Worm (Caenorhabditis elegans) whole organism, L2 larva: ENCODE measurements around the gene mec-1.

Source experiments
- F13H6.1 ChIP-seq: sonication (generic microtip); optimal IDR thresholded peaks from 2 replicates; lab custom pipeline; 2016; ENCODE audit warnings: missing genetic modification characterization, missing compliant biosample characterization
- R02D3.7 ChIP-seq: fragments of 150-350 bp; optimal IDR thresholded peaks from 2 replicates; lab custom pipeline; 2014; ENCODE audit warnings: missing biosample characterization, missing genetic modification characterization
- Y55F3AM.14 ChIP-seq: fragments of 200-800 bp; sonication (Bioruptor generic); optimal IDR thresholded peaks from 2 replicates; lab custom pipeline; 2018; ENCODE audit warnings: mild to moderate bottlenecking, missing genetic modification characterization, missing compliant biosample characterization
- alr-1 ChIP-seq: fragments of 150-350 bp; optimal IDR thresholded peaks from 2 replicates; lab custom pipeline; 2014; ENCODE audit warnings: missing biosample characterization, missing genetic modification characterization
- aly-2 ChIP-seq: fragments of 150-350 bp; optimal IDR thresholded peaks from 2 replicates; lab custom pipeline; 2014; ENCODE audit warnings: missing biosample characterization, missing genetic modification characterization
- blmp-1 ChIP-seq: sonication (generic microtip); optimal IDR thresholded peaks from 2 replicates; lab custom pipeline; 2017; ENCODE audit warnings: missing genetic modification characterization, mild to moderate bottlenecking, missing compliant biosample characterization, antibody characterized with exemption, moderate library complexity; ENCODE audit not compliant: insufficient read depth
- ceh-16 ChIP-seq: fragments of 150-350 bp; optimal IDR thresholded peaks from 2 replicates; lab custom pipeline; 2014; ENCODE audit warnings: missing biosample characterization, missing genetic modification characterization
- ceh-82 ChIP-seq: fragments of 150-350 bp; optimal IDR thresholded peaks from 2 replicates; lab custom pipeline; 2014; ENCODE audit warnings: missing biosample characterization, missing genetic modification characterization
- dmd-4 ChIP-seq: sonication (generic microtip); optimal IDR thresholded peaks from 2 replicates; lab custom pipeline; 2017; ENCODE audit warnings: missing biosample characterization, missing genetic modification characterization
- egl-27 ChIP-seq: sonication (generic microtip); optimal IDR thresholded peaks from 3 replicates; lab custom pipeline; 2017; ENCODE audit warnings: missing biosample characterization, missing genetic modification reagents, missing genetic modification characterization
- elt-1 ChIP-seq: fragments of 150-350 bp; optimal IDR thresholded peaks from 2 replicates; lab custom pipeline; 2014; ENCODE audit warnings: missing biosample characterization, missing genetic modification characterization
- fos-1 ChIP-seq: fragments of 150-350 bp; optimal IDR thresholded peaks from 2 replicates; lab custom pipeline; 2014; ENCODE audit warnings: missing biosample characterization, missing genetic modification characterization
- gmeb-1 ChIP-seq: fragments of 150-350 bp; optimal IDR thresholded peaks from 2 replicates; lab custom pipeline; 2014; ENCODE audit warnings: missing biosample characterization, missing genetic modification characterization
- lin-11 ChIP-seq: fragments of 150-350 bp; sonication (generic microtip); optimal IDR thresholded peaks from 2 replicates; lab custom pipeline; 2014; ENCODE audit warnings: missing biosample characterization, missing genetic modification characterization, inconsistent platforms, mixed read lengths
- lin-13 ChIP-seq: fragments of 150-350 bp; optimal IDR thresholded peaks from 2 replicates; lab custom pipeline; 2014; ENCODE audit warnings: missing biosample characterization, missing genetic modification reagents, missing genetic modification characterization
- lin-39 ChIP-seq: fragments of 150-350 bp; optimal IDR thresholded peaks from 2 replicates; lab custom pipeline; 2014; ENCODE audit warnings: missing biosample characterization, missing genetic modification reagents, missing genetic modification characterization
- mdl-1 ChIP-seq, 2 experiments: fragments of 150-350 bp in 1 of 2; sonication (generic microtip) in 1 of 2; optimal IDR thresholded peaks; 2 replicates each; lab custom pipeline; 2017; ENCODE audit warnings: missing biosample characterization in 2 of 2, missing genetic modification characterization in 2 of 2
- nhr-11 ChIP-seq: fragments of 150-350 bp; optimal IDR thresholded peaks from 2 replicates; lab custom pipeline; 2014; ENCODE audit warnings: missing biosample characterization, missing genetic modification characterization
- nhr-12 ChIP-seq: fragments of 150-350 bp; optimal IDR thresholded peaks from 2 replicates; lab custom pipeline; 2014; ENCODE audit warnings: missing biosample characterization, missing genetic modification characterization
- nhr-129 ChIP-seq: fragments of 150-350 bp; optimal IDR thresholded peaks from 2 replicates; lab custom pipeline; 2014; ENCODE audit warnings: missing biosample characterization, missing genetic modification characterization
- nhr-21 ChIP-seq: fragments of 150-350 bp; optimal IDR thresholded peaks from 2 replicates; lab custom pipeline; 2014; ENCODE audit warnings: missing biosample characterization, missing genetic modification characterization
- nhr-23 ChIP-seq: fragments of 150-350 bp; optimal IDR thresholded peaks from 2 replicates; lab custom pipeline; 2014; ENCODE audit warnings: missing biosample characterization, missing genetic modification reagents, missing genetic modification characterization
- nhr-237 ChIP-seq: fragments of 150-350 bp; optimal IDR thresholded peaks from 2 replicates; lab custom pipeline; 2014; ENCODE audit warnings: missing biosample characterization, missing genetic modification characterization
- nhr-25 ChIP-seq: fragments of 150-350 bp; sonication (generic microtip); optimal IDR thresholded peaks from 3 replicates; lab custom pipeline; 2014; ENCODE audit warnings: missing biosample characterization, missing genetic modification characterization
- nhr-6 ChIP-seq: fragments of 150-350 bp; optimal IDR thresholded peaks from 2 replicates; lab custom pipeline; 2014; ENCODE audit warnings: missing biosample characterization, missing genetic modification characterization
- peb-1 ChIP-seq: fragments of 150-350 bp; optimal IDR thresholded peaks from 2 replicates; lab custom pipeline; 2014; ENCODE audit warnings: missing biosample characterization, missing genetic modification characterization
- skn-1 ChIP-seq: sonication (generic microtip); optimal IDR thresholded peaks from 2 replicates; lab custom pipeline; 2017; ENCODE audit warnings: missing biosample characterization, missing genetic modification characterization
- sma-3 ChIP-seq: sonication (generic microtip); optimal IDR thresholded peaks from 2 replicates; lab custom pipeline; 2016; ENCODE audit warnings: missing genetic modification reagents, missing genetic modification characterization, missing compliant biosample characterization
- sma-9 ChIP-seq, 2 experiments: fragments of 150-350 bp in 1 of 2; sonication (generic microtip) in 1 of 2; optimal IDR thresholded peaks; 2 replicates each; lab custom pipeline; 2014 to 2016; ENCODE audit warnings: missing genetic modification characterization in 2 of 2, mild to moderate bottlenecking in 1 of 2, missing biosample characterization in 1 of 2, missing compliant biosample characterization in 1 of 2, missing genetic modification reagents in 1 of 2, moderate library complexity in 1 of 2
- snpc-4 ChIP-seq: fragments of 150-350 bp; optimal IDR thresholded peaks from 2 replicates; lab custom pipeline; 2014; ENCODE audit warnings: missing biosample characterization, missing genetic modification characterization
- unc-55 ChIP-seq: fragments of 150-350 bp; sonication (generic microtip); optimal IDR thresholded peaks from 3 replicates; lab custom pipeline; 2014; ENCODE audit warnings: missing biosample characterization, missing genetic modification reagents, missing genetic modification characterization
- unc-62 ChIP-seq: fragments of 150-350 bp; optimal IDR thresholded peaks from 2 replicates; lab custom pipeline; 2014; ENCODE audit warnings: missing biosample characterization, missing genetic modification reagents, missing genetic modification characterization
- zag-1 ChIP-seq: fragments of 150-350 bp; optimal IDR thresholded peaks from 2 replicates; lab custom pipeline; 2014; ENCODE audit warnings: missing biosample characterization, missing genetic modification characterization
- ztf-1 ChIP-seq: fragments of 200-800 bp; sonication (Bioruptor generic); conservative IDR thresholded peaks from 2 replicates; pipeline ENCODE4 v1.3.6; 2022; ENCODE audit warnings: missing genetic modification characterization, missing compliant biosample characterization
- ztf-11 ChIP-seq: sonication (generic microtip); optimal IDR thresholded peaks from 2 replicates; lab custom pipeline; 2017; ENCODE audit warnings: missing biosample characterization, missing genetic modification characterization

Gene mec-1

ce11 chrV:6926633-6927032 lies 29.7 kb upstream of the mec-1 start:
- TF ChIP-seq ceh-82 (tag; lab: Kevin White, UChicago) (no peak), ztf-11 (tag; lab: Kevin White, UChicago) (no peak), nhr-21 (tag; lab: Kevin White, UChicago) (no peak), elt-1 (no peak), skn-1 (tag; lab: Kevin White, UChicago) (no peak), lin-39 (no peak), alr-1 (tag; lab: Kevin White, UChicago) (no peak), F13H6.1 (tag; lab: Kevin White, UChicago) (no peak), nhr-6 (tag; lab: Kevin White, UChicago) (no peak), ceh-16 (tag; lab: Kevin White, UChicago) (no peak), egl-27 (no peak), blmp-1 (tag; lab: Kevin White, UChicago) (no peak), lin-13 (GFP tag; lab: Kevin White, UChicago) (no peak)
- TF ChIP-seq, all 48 proteins: peak for 0

ce11 chrV:6928938-6929337 lies 27.4 kb upstream of the mec-1 start, which contains the start of gene unc-68:
TSS of gene unc-68 (minus strand) at chrV:6929038.
- TF ChIP-seq lin-11 (tag; lab: Kevin White, UChicago) (no peak), lin-13 (GFP tag; lab: Kevin White, UChicago) (no peak), nhr-25 (tag; lab: Kevin White, UChicago) (no peak), sma-3 (GFP tag; lab: Kevin White, UChicago) (no peak), ztf-11 (tag; lab: Kevin White, UChicago) (no peak), lin-39 (no peak), dmd-4 (no peak), mdl-1 (tag; optimal IDR thresholded peaks at IDR 0.05; lab: Kevin White, UChicago) (no peak), unc-62 (GFP tag; lab: Kevin White, UChicago) (no peak), snpc-4 (no peak), ztf-1 (GFP tag; lab: Robert Waterston, UW) (no peak), ceh-16 (tag; lab: Kevin White, UChicago) (no peak)

ce11 chrV:6930284-6930683 lies 26.1 kb upstream of the mec-1 start:
- TF ChIP-seq nhr-11 (tag; lab: Kevin White, UChicago) (no peak), nhr-129 (peak; percentile 7), nhr-237 (tag; lab: Kevin White, UChicago) (no peak), peb-1 (tag; lab: Kevin White, UChicago) (no peak), blmp-1 (tag; lab: Kevin White, UChicago) (no peak), sma-9 (GFP tag; optimal IDR thresholded peaks at IDR 0.05; lab: Kevin White, UChicago) (peak; percentile 36), sma-9 (tag; optimal IDR thresholded peaks at IDR 0.05; lab: Kevin White, UChicago) (no peak), F13H6.1 (tag; lab: Kevin White, UChicago) (peak; percentile 44), unc-55 (GFP tag; lab: Kevin White, UChicago) (no peak), Y55F3AM.14 (GFP tag; lab: Kevin White, UChicago) (no peak), nhr-12 (tag; lab: Kevin White, UChicago) (no peak)

DNA sequence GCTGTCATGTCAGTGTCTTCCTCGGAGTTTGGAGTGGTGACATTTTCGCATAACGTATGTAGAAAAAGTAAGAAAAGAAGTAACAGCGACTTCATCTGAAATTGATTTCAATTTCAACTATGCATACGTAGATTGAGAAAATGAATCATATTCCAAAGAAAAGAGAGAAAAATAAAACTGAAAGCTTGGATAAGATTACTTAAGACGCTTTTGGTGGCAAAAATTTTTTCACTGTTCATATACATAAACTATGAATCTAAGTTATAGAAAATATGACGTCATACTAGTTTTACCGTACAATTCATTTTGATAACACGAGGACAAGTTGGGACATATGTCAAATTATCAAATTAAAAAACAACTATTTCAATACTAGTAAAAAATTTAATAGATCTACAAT lies 22.1 kb upstream of the mec-1 start, which contains the start of gene lipl-6:
Gene lipl-6, minus strand, starts transcription at position 101 of the 400 bp plus-strand sequence.
- TF ChIP-seq aly-2: no peak
- no peak for TF ChIP-seq skn-1 (tag; lab: Kevin White, UChicago)
- TF ChIP-seq Y55F3AM.14 (GFP tag; lab: Kevin White, UChicago): no peak
- TF ChIP-seq nhr-23 (tag; lab: Kevin White, UChicago): no peak
- TF ChIP-seq nhr-129: no peak
- no peak for TF ChIP-seq nhr-21 (tag; lab: Kevin White, UChicago)
- TF ChIP-seq elt-1: no peak
- no peak for TF ChIP-seq fos-1
- no peak for TF ChIP-seq ztf-11 (tag; lab: Kevin White, UChicago)
- TF ChIP-seq ceh-82 (tag; lab: Kevin White, UChicago): no peak
- TF ChIP-seq lin-13 (GFP tag; lab: Kevin White, UChicago): no peak
- no peak for TF ChIP-seq nhr-11 (tag; lab: Kevin White, UChicago)
- TF ChIP-seq gmeb-1 (tag; lab: Kevin White, UChicago): no peak
- no peak for TF ChIP-seq R02D3.7 (tag; lab: Kevin White, UChicago)
- no peak for TF ChIP-seq F13H6.1 (tag; lab: Kevin White, UChicago)
- TF ChIP-seq ceh-16 (tag; lab: Kevin White, UChicago): no peak
- TF ChIP-seq snpc-4: no peak
- TF ChIP-seq zag-1 (tag; lab: Kevin White, UChicago): no peak
- no peak for TF ChIP-seq lin-11 (tag; lab: Kevin White, UChicago)
- TF ChIP-seq, all 48 proteins: peak for 0
